Worm (Caenorhabditis elegans) whole organism, L1 larva: ENCODE results near the gene srx-58.

Experiments
- F16B12.6 ChIP-seq: fragments of 150-350 bp; optimal IDR thresholded peaks from 2 replicates; lab custom pipeline; 2014; ENCODE audit warnings: missing biosample characterization, missing genetic modification characterization
- ama-1 ChIP-seq: fragments of 150-350 bp; optimal IDR thresholded peaks from 2 replicates; lab custom pipeline; 2014
- fos-1 ChIP-seq: fragments of 150-350 bp; optimal IDR thresholded peaks from 2 replicates; lab custom pipeline; 2014; ENCODE audit warnings: missing biosample characterization, missing genetic modification characterization
- hlh-4 ChIP-seq: sonication (generic microtip); optimal IDR thresholded peaks from 2 replicates; lab custom pipeline; 2016; ENCODE audit warnings: mild to moderate bottlenecking, missing genetic modification characterization, missing compliant biosample characterization
- hpl-2 ChIP-seq: fragments of 150-350 bp; optimal IDR thresholded peaks from 2 replicates; lab custom pipeline; 2014; ENCODE audit warnings: missing biosample characterization, missing genetic modification reagents, missing genetic modification characterization
- unc-62 ChIP-seq: fragments of 150-350 bp; optimal IDR thresholded peaks from 2 replicates; lab custom pipeline; 2014; ENCODE audit warnings: missing biosample characterization, missing genetic modification reagents, missing genetic modification characterization

DNA sequence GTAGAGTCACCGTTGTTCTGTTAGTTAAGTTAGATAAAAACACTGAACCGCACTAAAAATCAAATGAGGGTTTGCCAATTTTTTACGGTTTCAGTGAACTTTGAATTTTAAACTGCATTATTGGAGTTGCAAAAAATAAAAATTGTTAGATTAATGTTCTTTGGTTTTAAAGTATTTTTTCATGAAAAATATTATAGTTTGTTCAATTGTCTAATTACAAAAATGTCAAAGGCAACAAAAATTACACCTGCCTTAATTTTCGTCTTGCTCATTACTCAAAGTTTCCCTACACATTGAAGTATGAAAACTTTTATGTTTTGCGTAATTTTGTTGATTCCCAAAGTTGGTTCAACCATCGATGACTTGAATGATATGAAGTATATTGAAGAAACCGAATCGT lies 41.7 kb upstream of the srx-58 start, which contains the start of gene irld-62:
- TF ChIP-seq hlh-4 (tag; lab: Kevin White, UChicago) (no peak), ama-1 (lab: Kevin White, UChicago) (no peak), hpl-2 (GFP tag; lab: Kevin White, UChicago) (no peak), fos-1 (tag; lab: Kevin White, UChicago) (no peak), unc-62 (GFP tag; lab: Kevin White, UChicago) (no peak), F16B12.6 (tag; lab: Kevin White, UChicago) (no peak)
